Worm (Caenorhabditis elegans) whole organism, young adult: ENCODE measurements around the gene cwp-2.

Experiments used
- B0019.2 ChIP-seq: fragments of 200-800 bp; sonication (Bioruptor generic); conservative IDR thresholded peaks from 2 replicates; pipeline ENCODE4 v1.3.6; 2022; ENCODE audit warnings: missing genetic modification reagents, missing genetic modification characterization, missing compliant biosample characterization
- B0035.1 ChIP-seq: sonication (generic microtip); optimal IDR thresholded peaks from 2 replicates; lab custom pipeline; 2016; ENCODE audit warnings: missing genetic modification characterization, mild to moderate bottlenecking, missing compliant biosample characterization, missing genotype, missing genetic modification reagents
- B0336.3 ChIP-seq: fragments of 200-800 bp; sonication (Bioruptor generic); IDR thresholded peaks from 2 replicates; pipeline ENCODE4 v1.3.6; 2022; ENCODE audit warnings: missing genetic modification characterization, missing compliant biosample characterization
- C06A6.2 ChIP-seq: fragments of 200-800 bp; sonication (Bioruptor generic); conservative IDR thresholded peaks from 2 replicates; pipeline ENCODE4 v1.3.6; 2022; ENCODE audit warnings: missing genetic modification characterization, missing compliant biosample characterization
- F10E7.11 ChIP-seq: sonication (generic microtip); optimal IDR thresholded peaks from 2 replicates; lab custom pipeline; 2017; ENCODE audit warnings: mild to moderate bottlenecking, missing genetic modification characterization, moderate library complexity, missing compliant biosample characterization
- F39B2.1 ChIP-seq: fragments of 200-800 bp; sonication (Bioruptor generic); IDR thresholded peaks from 2 replicates; pipeline ENCODE4 v1.3.6; 2022; ENCODE audit warnings: missing genetic modification reagents, missing genetic modification characterization, missing compliant biosample characterization
- F49E8.2 ChIP-seq: sonication (generic microtip); optimal IDR thresholded peaks from 3 replicates; lab custom pipeline; 2017; ENCODE audit warnings: missing genetic modification characterization, mild to moderate bottlenecking, missing compliant biosample characterization, antibody characterized with exemption, moderate library complexity; ENCODE audit not compliant: insufficient read depth
- F55B11.4 ChIP-seq: sonication (generic microtip); optimal IDR thresholded peaks from 2 replicates; lab custom pipeline; 2016; ENCODE audit warnings: missing compliant biosample characterization, missing genetic modification characterization, borderline replicate concordance; ENCODE audit not compliant: insufficient read depth
- F57C9.4 ChIP-seq: sonication (generic microtip); optimal IDR thresholded peaks from 2 replicates; lab custom pipeline; 2017; ENCODE audit warnings: mild to moderate bottlenecking, missing genetic modification characterization, missing compliant biosample characterization
- K11D2.4 ChIP-seq: fragments of 200-800 bp; sonication (Bioruptor generic); IDR thresholded peaks from 2 replicates; pipeline ENCODE4 v1.3.6; 2022; ENCODE audit warnings: missing genetic modification reagents, missing genetic modification characterization, missing compliant biosample characterization
- T07F8.4 ChIP-seq: sonication (generic microtip); optimal IDR thresholded peaks from 2 replicates; lab custom pipeline; 2016; ENCODE audit warnings: mild to moderate bottlenecking, missing genetic modification characterization, moderate library complexity, missing compliant biosample characterization
- Y53F4B.3 ChIP-seq: fragments of 200-800 bp; sonication (Bioruptor generic); IDR thresholded peaks from 2 replicates; pipeline ENCODE4 v1.3.6; 2022; ENCODE audit warnings: missing genetic modification reagents, missing genetic modification characterization, missing compliant biosample characterization
- Y67H2A.10 ChIP-seq: fragments of 200-800 bp; sonication (Bioruptor generic); conservative IDR thresholded peaks from 2 replicates; pipeline ENCODE4 v1.3.6; 2022; ENCODE audit warnings: missing genetic modification reagents, missing genetic modification characterization, missing compliant biosample characterization
- akir-1 ChIP-seq: fragments of 200-800 bp; sonication (Bioruptor generic); optimal IDR thresholded peaks from 2 replicates; lab custom pipeline; 2018; ENCODE audit warnings: mild to moderate bottlenecking, missing genetic modification characterization, moderate library complexity, missing compliant biosample characterization
- atf-7 ChIP-seq: sonication (generic microtip); optimal IDR thresholded peaks from 2 replicates; lab custom pipeline; 2017; ENCODE audit warnings: mild to moderate bottlenecking, missing genetic modification characterization, missing compliant biosample characterization
- attf-6 ChIP-seq: fragments of 200-800 bp; sonication (Bioruptor generic); IDR thresholded peaks from 2 replicates; pipeline ENCODE4 v1.3.6; 2022; ENCODE audit warnings: missing genetic modification reagents, missing genetic modification characterization, missing compliant biosample characterization
- bed-2 ChIP-seq: fragments of 200-800 bp; sonication (Bioruptor generic); IDR thresholded peaks from 2 replicates; pipeline ENCODE4 v1.3.6; 2022; ENCODE audit warnings: missing genetic modification reagents, missing genetic modification characterization, missing compliant biosample characterization
- cebp-2 ChIP-seq: fragments of 200-800 bp; sonication (Bioruptor generic); IDR thresholded peaks from 2 replicates; pipeline ENCODE4 v1.3.6; 2022; ENCODE audit warnings: missing genetic modification characterization, missing compliant biosample characterization
- ceh-100 ChIP-seq: fragments of 200-800 bp; sonication (Bioruptor generic); IDR thresholded peaks from 2 replicates; pipeline ENCODE4 v1.3.6; 2022; ENCODE audit warnings: missing genetic modification reagents, missing genetic modification characterization, missing compliant biosample characterization
- ceh-58 ChIP-seq: fragments of 200-800 bp; sonication (Bioruptor generic); IDR thresholded peaks from 2 replicates; pipeline ENCODE4 v1.3.6; 2022; ENCODE audit warnings: missing genetic modification characterization, missing compliant biosample characterization
- ceh-91 ChIP-seq: fragments of 200-800 bp; sonication (Bioruptor generic); IDR thresholded peaks from 2 replicates; pipeline ENCODE4 v1.3.6; 2022; ENCODE audit warnings: missing genetic modification reagents, missing genetic modification characterization, missing compliant biosample characterization
- chd-7 ChIP-seq: sonication (generic microtip); optimal IDR thresholded peaks from 2 replicates; lab custom pipeline; 2016; ENCODE audit warnings: mild to moderate bottlenecking, missing genetic modification characterization, moderate library complexity, missing compliant biosample characterization
- dox-1 ChIP-seq: fragments of 200-800 bp; sonication (Bioruptor generic); IDR thresholded peaks from 2 replicates; pipeline ENCODE4 v1.3.6; 2022; ENCODE audit warnings: missing genetic modification reagents, missing genetic modification characterization, missing compliant biosample characterization
- dpff-1 ChIP-seq: sonication (generic microtip); optimal IDR thresholded peaks from 2 replicates; lab custom pipeline; 2017; ENCODE audit warnings: mild to moderate bottlenecking, missing genetic modification characterization, missing compliant biosample characterization
- fkh-3 ChIP-seq: sonication (generic microtip); optimal IDR thresholded peaks from 2 replicates; lab custom pipeline; 2016; ENCODE audit warnings: mild to moderate bottlenecking, missing genetic modification characterization, missing compliant biosample characterization
- hmg-20 ChIP-seq: fragments of 200-800 bp; sonication (Bioruptor generic); IDR thresholded peaks from 2 replicates; pipeline ENCODE4 v1.3.6; 2022; ENCODE audit warnings: missing genetic modification reagents, missing genetic modification characterization, missing compliant biosample characterization
- lir-1 ChIP-seq: fragments of 200-800 bp; sonication (Bioruptor generic); conservative IDR thresholded peaks from 2 replicates; pipeline ENCODE4 v1.3.6; 2022; ENCODE audit warnings: missing genetic modification reagents, missing genetic modification characterization, missing compliant biosample characterization
- madf-3 ChIP-seq: fragments of 200-800 bp; sonication (Bioruptor generic); IDR thresholded peaks from 2 replicates; pipeline ENCODE4 v1.3.6; 2022; ENCODE audit warnings: missing genetic modification reagents, missing genetic modification characterization, missing compliant biosample characterization
- madf-8 ChIP-seq: fragments of 200-800 bp; sonication (Bioruptor generic); conservative IDR thresholded peaks from 2 replicates; pipeline ENCODE4 v1.3.6; 2022; ENCODE audit warnings: missing genetic modification reagents, missing genetic modification characterization, missing compliant biosample characterization
- mcd-1 ChIP-seq: fragments of 200-800 bp; sonication (Bioruptor generic); IDR thresholded peaks from 2 replicates; pipeline ENCODE4 v1.3.6; 2022; ENCODE audit warnings: missing genetic modification reagents, missing genetic modification characterization, missing compliant biosample characterization
- mel-28 ChIP-seq: sonication (generic microtip); optimal IDR thresholded peaks from 2 replicates; lab custom pipeline; 2016; ENCODE audit warnings: borderline replicate concordance, mild to moderate bottlenecking, missing genetic modification characterization, missing compliant biosample characterization
- mes-4 ChIP-seq: sonication (generic microtip); optimal IDR thresholded peaks from 2 replicates; lab custom pipeline; 2016; ENCODE audit warnings: missing genotype, missing genetic modification characterization, missing compliant biosample characterization
- nfya-1 ChIP-seq: sonication (generic microtip); optimal IDR thresholded peaks from 2 replicates; lab custom pipeline; 2017; ENCODE audit warnings: antibody characterized with exemption, missing compliant biosample characterization, missing genetic modification characterization, borderline replicate concordance; ENCODE audit not compliant: insufficient read depth
- nfya-2 ChIP-seq: fragments of 200-800 bp; sonication (Bioruptor generic); IDR thresholded peaks from 2 replicates; pipeline ENCODE4 v1.3.6; 2022; ENCODE audit warnings: missing genetic modification reagents, missing genetic modification characterization, missing compliant biosample characterization
- nhr-120 ChIP-seq: fragments of 200-800 bp; sonication (Bioruptor generic); IDR thresholded peaks from 2 replicates; pipeline ENCODE4 v1.3.6; 2022; ENCODE audit warnings: missing genetic modification characterization, missing compliant biosample characterization
- nhr-80 ChIP-seq: sonication (generic microtip); optimal IDR thresholded peaks from 2 replicates; lab custom pipeline; 2016; ENCODE audit warnings: missing genetic modification characterization, missing compliant biosample characterization
- pha-4 ChIP-seq: fragments of 150-350 bp; sonication (generic microtip); optimal IDR thresholded peaks from 2 replicates; lab custom pipeline; 2014; ENCODE audit warnings: missing biosample characterization, missing genetic modification reagents, missing genetic modification characterization
- rcor-1 ChIP-seq: fragments of 200-800 bp; sonication (Bioruptor generic); IDR thresholded peaks from 2 replicates; pipeline ENCODE4 v1.3.6; 2022; ENCODE audit warnings: missing genetic modification reagents, missing genetic modification characterization, missing compliant biosample characterization
- rpc-1 ChIP-seq, 2 experiments: fragments of 150-350 bp in 1 of 2; sonication (generic microtip) in 1 of 2; optimal IDR thresholded peaks; 2 replicates each; lab custom pipeline; 2014 to 2018; ENCODE audit warnings: missing biosample characterization in 1 of 2, missing genetic modification characterization in 1 of 2, missing genetic modification reagents in 1 of 2, missing genotype in 1 of 2
- sdz-38 ChIP-seq: sonication (generic microtip); optimal IDR thresholded peaks from 2 replicates; lab custom pipeline; 2016; ENCODE audit warnings: missing genotype, missing genetic modification characterization, missing compliant biosample characterization
- snpc-1.1 ChIP-seq: sonication (generic microtip); optimal IDR thresholded peaks from 2 replicates; lab custom pipeline; 2017; ENCODE audit warnings: missing genetic modification characterization, mild to moderate bottlenecking, missing compliant biosample characterization, antibody characterized with exemption, moderate library complexity, missing genotype, missing genetic modification reagents; ENCODE audit not compliant: insufficient read depth
- tbp1 ChIP-seq: fragments of 200-800 bp; sonication (Bioruptor generic); optimal IDR thresholded peaks from 2 replicates; lab custom pipeline; 2018; ENCODE audit warnings: mild to moderate bottlenecking, missing genetic modification characterization, missing compliant biosample characterization
- tlf-1 ChIP-seq: fragments of 200-800 bp; sonication (Bioruptor generic); optimal IDR thresholded peaks from 2 replicates; lab custom pipeline; 2018; ENCODE audit warnings: mild to moderate bottlenecking, missing genetic modification characterization, missing compliant biosample characterization
- unc-62 ChIP-seq: fragments of 150-350 bp; optimal IDR thresholded peaks from 2 replicates; lab custom pipeline; 2014; ENCODE audit warnings: missing biosample characterization, missing genetic modification reagents, missing genetic modification characterization
- ztf-22 ChIP-seq: fragments of 200-800 bp; sonication (Bioruptor generic); optimal IDR thresholded peaks from 2 replicates; lab custom pipeline; 2018; ENCODE audit warnings: mild to moderate bottlenecking, missing genetic modification characterization, moderate library complexity, missing compliant biosample characterization
- ztf-25 ChIP-seq: fragments of 200-800 bp; sonication (Bioruptor generic); IDR thresholded peaks from 2 replicates; pipeline ENCODE4 v1.3.6; 2022; ENCODE audit warnings: missing genetic modification reagents, missing genetic modification characterization, missing compliant biosample characterization
- ztf-26 ChIP-seq: sonication (generic microtip); optimal IDR thresholded peaks from 2 replicates; lab custom pipeline; 2017; ENCODE audit warnings: missing genetic modification characterization, missing compliant biosample characterization
- ztf-28 ChIP-seq: fragments of 200-800 bp; sonication (Bioruptor generic); IDR thresholded peaks from 2 replicates; pipeline ENCODE4 v1.3.6; 2022; ENCODE audit warnings: missing genetic modification reagents, missing genetic modification characterization, missing compliant biosample characterization

The cwp-2 gene

DNA sequence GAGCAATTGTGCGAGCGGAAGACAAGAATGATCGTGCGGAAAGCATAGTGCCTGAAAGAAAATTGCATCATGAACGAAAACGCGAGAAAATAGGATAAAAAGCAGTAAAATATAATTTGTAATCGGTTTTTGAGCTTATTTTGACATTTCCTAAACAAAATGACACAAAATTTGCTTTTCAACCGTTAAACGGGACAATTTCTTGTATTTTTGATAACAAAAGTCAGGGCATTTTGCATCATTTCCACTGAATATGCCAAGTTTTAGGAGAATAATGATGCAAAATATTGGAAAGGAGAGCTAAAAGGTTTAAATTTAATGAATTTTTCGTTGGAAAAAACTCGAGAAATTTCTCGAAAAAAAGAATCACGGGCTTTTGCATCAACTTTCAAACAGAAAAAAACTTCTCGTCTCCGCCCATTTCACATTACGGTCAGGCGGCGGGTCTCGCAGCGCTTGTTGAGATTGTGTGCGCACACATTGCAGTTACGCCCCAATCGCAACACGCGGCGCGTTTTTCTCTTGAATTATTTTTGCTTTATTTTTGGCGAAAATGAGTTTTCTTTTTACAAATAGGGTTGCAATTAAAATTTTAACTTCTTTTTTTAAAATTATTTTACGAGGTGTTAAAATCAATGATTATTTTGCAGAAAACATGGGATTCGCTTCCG, 15.6 kb downstream of the cwp-2 start, which contains the start of the genes hsp-6 and C37H5.5 (continued):
- TF ChIP-seq F10E7.11 (tag; lab: Kevin White, UChicago) (no peak), fkh-3 (tag; lab: Kevin White, UChicago) (no peak), mcd-1 (peak; percentile 77), C06A6.2 (peak; percentile 68; the same call in 1 of the 2 replicates), cebp-2 (GFP tag; lab: Robert Waterston, UW) (no peak), tlf-1 (GFP tag; lab: Kevin White, UChicago) (peak; percentile 89), F57C9.4 (tag; lab: Kevin White, UChicago) (no peak), ztf-26 (tag; lab: Kevin White, UChicago) (peak; percentile 38), ztf-28 (GFP tag; lab: Robert Waterston, UW) (no peak), dpff-1 (tag; lab: Kevin White, UChicago) (no peak), madf-8 (GFP tag; lab: Robert Waterston, UW) (peak; percentile 75), Y53F4B.3 (GFP tag; lab: Robert Waterston, UW) (no peak), unc-62 (GFP tag; lab: Kevin White, UChicago) (no peak), nhr-80 (tag; lab: Kevin White, UChicago) (peak; percentile 49), ceh-91 (GFP tag; lab: Robert Waterston, UW) (peak; percentile 59; the same call in 1 of the 2 replicates), dox-1 (GFP tag; lab: Robert Waterston, UW) (peak; percentile 84), B0019.2 (GFP tag; lab: Robert Waterston, UW) (no peak), tbp1 (GFP tag; lab: Kevin White, UChicago) (peak; percentile 67), ztf-25 (GFP tag; lab: Robert Waterston, UW) (no peak), rcor-1 (GFP tag; lab: Robert Waterston, UW) (peak; percentile 78), B0336.3 (GFP tag; lab: Robert Waterston, UW) (peak; percentile 79), nhr-120 (GFP tag; lab: Robert Waterston, UW) (no peak), ceh-100 (GFP tag; lab: Robert Waterston, UW) (peak; percentile 79), madf-3 (GFP tag; lab: Robert Waterston, UW) (no peak), F49E8.2 (tag; lab: Kevin White, UChicago) (peak; percentile 69), akir-1 (GFP tag; lab: Kevin White, UChicago) (no peak), hmg-20 (GFP tag; lab: Robert Waterston, UW) (no peak), attf-6 (GFP tag; lab: Robert Waterston, UW) (no peak), sdz-38 (tag; lab: Kevin White, UChicago) (no peak), B0035.1 (no peak), rpc-1 (optimal IDR thresholded peaks at IDR 0.05; lab: Kevin White, UChicago) (peak; percentile 43), rpc-1 (tag; optimal IDR thresholded peaks at IDR 0.05; lab: Kevin White, UChicago) (no peak), mes-4 (tag; lab: Kevin White, UChicago) (no peak), atf-7 (tag; lab: Kevin White, UChicago) (no peak), chd-7 (tag; lab: Kevin White, UChicago) (no peak), T07F8.4 (no peak), Y67H2A.10 (GFP tag; lab: Robert Waterston, UW) (no peak), lir-1 (GFP tag; lab: Robert Waterston, UW) (peak; percentile 78), K11D2.4 (GFP tag; lab: Robert Waterston, UW) (peak; percentile 70), F55B11.4 (tag; lab: Kevin White, UChicago) (no peak), bed-2 (GFP tag; lab: Robert Waterston, UW) (no peak), nfya-1 (no peak), mel-28 (tag; lab: Kevin White, UChicago) (no peak), ceh-58 (no peak), F39B2.1 (GFP tag; lab: Robert Waterston, UW) (no peak), nfya-2 (GFP tag; lab: Robert Waterston, UW) (no peak), snpc-1.1 (tag; lab: Kevin White, UChicago) (peak; percentile 45), ztf-22 (GFP tag; lab: Kevin White, UChicago) (no peak), pha-4 (tag; lab: Kevin White, UChicago) (no peak)
